Worm (Caenorhabditis elegans) whole organism, L3 larva: ENCODE data around the gene pmp-4.
A peak's percentile ranks its signal among the peaks of the same experiment; 100 is the strongest.

ENCODE experiments used
- daf-12 ChIP-seq: fragments of 150-350 bp; optimal IDR thresholded peaks from 2 replicates; lab custom pipeline; 2014; ENCODE audit warnings: missing biosample characterization, missing genetic modification reagents, missing genetic modification characterization
- egl-27 ChIP-seq: sonication (generic microtip); optimal IDR thresholded peaks from 4 replicates; lab custom pipeline; 2017; ENCODE audit warnings: missing biosample characterization, missing genetic modification reagents, missing genetic modification characterization
- lin-39 ChIP-seq: fragments of 150-350 bp; optimal IDR thresholded peaks from 2 replicates; lab custom pipeline; 2018; ENCODE audit warnings: missing biosample characterization, missing genetic modification reagents, missing genetic modification characterization
- lsy-12 ChIP-seq: sonication (generic microtip); optimal IDR thresholded peaks from 2 replicates; lab custom pipeline; 2016; ENCODE audit warnings: mild to moderate bottlenecking, missing genetic modification characterization, missing compliant biosample characterization
- nhr-23 ChIP-seq: fragments of 150-350 bp; optimal IDR thresholded peaks from 2 replicates; lab custom pipeline; 2014; ENCODE audit warnings: missing biosample characterization, missing genetic modification reagents, missing genetic modification characterization
- nhr-237 ChIP-seq: fragments of 150-350 bp; optimal IDR thresholded peaks from 2 replicates; lab custom pipeline; 2014; ENCODE audit warnings: missing biosample characterization, missing genetic modification characterization
- nhr-25 ChIP-seq: sonication (generic microtip); optimal IDR thresholded peaks from 2 replicates; lab custom pipeline; 2017; ENCODE audit warnings: missing biosample characterization, missing genetic modification characterization
- nhr-67 ChIP-seq: fragments of 150-350 bp; optimal IDR thresholded peaks from 2 replicates; lab custom pipeline; 2014; ENCODE audit warnings: missing biosample characterization, missing genetic modification characterization
- pha-4 ChIP-seq: fragments of 150-350 bp; optimal IDR thresholded peaks from 2 replicates; lab custom pipeline; 2014; ENCODE audit warnings: missing biosample characterization, missing genetic modification reagents, missing genetic modification characterization
- pqm-1 ChIP-seq: fragments of 150-350 bp; optimal IDR thresholded peaks from 2 replicates; lab custom pipeline; 2017; ENCODE audit warnings: missing biosample characterization, missing genetic modification characterization, inconsistent platforms
- unc-62 ChIP-seq: fragments of 150-350 bp; sonication (generic microtip); optimal IDR thresholded peaks from 4 replicates; lab custom pipeline; 2014; ENCODE audit warnings: missing biosample characterization, missing genetic modification reagents, missing genetic modification characterization

DNA sequence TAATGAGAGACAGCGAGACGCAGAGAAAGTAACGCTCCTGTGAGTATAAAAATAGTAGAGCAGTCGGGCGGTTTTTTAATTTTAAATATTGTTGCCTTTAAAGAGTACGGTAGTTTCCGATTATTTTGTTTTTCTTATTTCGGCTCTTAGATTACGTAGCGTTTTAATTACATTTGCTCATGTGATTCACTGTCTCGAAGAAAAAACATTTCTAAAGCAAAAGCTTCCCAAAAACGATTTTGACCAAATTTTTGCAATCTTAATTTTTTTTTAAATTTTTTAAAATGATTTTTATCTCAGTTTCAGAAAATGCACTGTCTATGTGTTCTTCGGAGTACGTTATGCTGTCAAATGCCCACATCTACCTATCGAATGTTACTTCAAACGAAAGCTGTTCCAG is 29.3 kb downstream of the pmp-4 start, which contains the start of gene haf-1:
- no peak for TF ChIP-seq daf-12
- TF ChIP-seq pha-4, result peak; percentile 43
- no peak for TF ChIP-seq lsy-12 (tag; lab: Kevin White, UChicago)
- TF ChIP-seq lin-39 (tag; lab: Kevin White, UChicago), result no peak
- peak; percentile 45 for TF ChIP-seq pqm-1 (tag; lab: Kevin White, UChicago)
- no peak for TF ChIP-seq nhr-23
- no peak for TF ChIP-seq nhr-67 (tag; lab: Kevin White, UChicago)
- TF ChIP-seq egl-27, result no peak
- TF ChIP-seq unc-62, result no peak
- no peak for TF ChIP-seq nhr-25
- no peak for TF ChIP-seq nhr-237 (tag; lab: Kevin White, UChicago)
